Fruit fly (Drosophila melanogaster): ENCODE data around the gene CG17568.

The CG17568 gene

dm6 chr2L:19181153-19181892, at the start of gene CG17568 (continued):
- TF ChIP-seq Trl (optimal IDR thresholded peaks at IDR 0.05) (no peak), Trl (GFP tag; optimal IDR thresholded peaks at IDR 0.05) (no peak), BEAF-32 (GFP tag; optimal IDR thresholded peaks at IDR 0.05) (peak; percentile 2), CG6254 (GFP tag; optimal IDR thresholded peaks at IDR 0.05) (peak; percentile 81), trh (GFP tag; optimal IDR thresholded peaks at IDR 0.05) (no peak), CG5953 (GFP tag; IDR thresholded peaks at IDR 0.05) (no peak), CG30403 (GFP tag; optimal IDR thresholded peaks at IDR 0.05) (no peak), schlank (tag; optimal IDR thresholded peaks at IDR 0.05) (no peak), dysf (GFP tag; IDR thresholded peaks at IDR 0.05) (no peak), CG11085 (GFP tag; IDR thresholded peaks at IDR 0.05) (no peak), PHDP (tag; optimal IDR thresholded peaks at IDR 0.05) (no peak), bab2 (GFP tag; optimal IDR thresholded peaks at IDR 0.05) (peak; percentile 6), CG10462 (GFP tag; optimal IDR thresholded peaks at IDR 0.05) (no peak), Dad (GFP tag; optimal IDR thresholded peaks at IDR 0.05) (no peak), H15 (GFP tag; IDR thresholded peaks at IDR 0.05) (no peak), Blimp-1 (GFP tag; optimal IDR thresholded peaks at IDR 0.05) (no peak), CG10565 (GFP tag; optimal IDR thresholded peaks at IDR 0.05) (no peak), az2 (GFP tag; optimal IDR thresholded peaks at IDR 0.05) (peak; percentile 6), CG7987 (GFP tag; optimal IDR thresholded peaks at IDR 0.05) (no peak), Tbp (GFP tag; optimal IDR thresholded peaks at IDR 0.05) (no peak), NC2α (GFP tag; optimal IDR thresholded peaks at IDR 0.05) (no peak), gfzf (GFP tag; optimal IDR thresholded peaks at IDR 0.05) (peak; percentile 84), Dp (GFP tag; optimal IDR thresholded peaks at IDR 0.05) (peak; percentile 17), CG1529 (GFP tag; optimal IDR thresholded peaks at IDR 0.05) (no peak), jing (GFP tag; optimal IDR thresholded peaks at IDR 0.05) (no peak), gsb-n (tag; optimal IDR thresholded peaks at IDR 0.05) (no peak), CG4617 (GFP tag; optimal IDR thresholded peaks at IDR 0.05; ENCODE audit: borderline replicate concordance) (peak; percentile 50), CG17361 (GFP tag; IDR thresholded peaks at IDR 0.05) (0 out of 3 replicates have a peak, but pooled peaks have one; percentile 9), ttk (GFP tag; IDR thresholded peaks at IDR 0.05) (no peak), bbx (GFP tag; IDR thresholded peaks at IDR 0.05; ENCODE audit: partially characterized antibody) (no peak), eve (GFP tag; optimal IDR thresholded peaks at IDR 0.05) (no peak), nerfin-2 (GFP tag; IDR thresholded peaks at IDR 0.05; ENCODE audit: partially characterized antibody) (no peak), CG9437 (GFP tag; optimal IDR thresholded peaks at IDR 0.05) (no peak), crol (GFP tag; IDR thresholded peaks at IDR 0.05) (no peak), CG42726 (GFP tag; IDR thresholded peaks at IDR 0.05; ENCODE audit: partially characterized antibody) (no peak), Ssrp (tag; optimal IDR thresholded peaks at IDR 0.05) (no peak), YL-1 (GFP tag; optimal IDR thresholded peaks at IDR 0.05) (peak; percentile 42), Oaz (GFP tag; IDR thresholded peaks at IDR 0.05) (no peak), CG1603 (tag; optimal IDR thresholded peaks at IDR 0.05) (peak; percentile 67), dmrt99B (tag; optimal IDR thresholded peaks at IDR 0.05) (no peak), ase (GFP tag; IDR thresholded peaks at IDR 0.05) (no peak), wek (GFP tag; optimal IDR thresholded peaks at IDR 0.05) (no peak), Ptx1 (GFP tag; IDR thresholded peaks at IDR 0.05) (no peak), CG6272 (GFP tag; IDR thresholded peaks at IDR 0.05) (no peak), tup (GFP tag; optimal IDR thresholded peaks at IDR 0.05) (no peak), tll (GFP tag; optimal IDR thresholded peaks at IDR 0.05) (no peak), phol (tag; optimal IDR thresholded peaks at IDR 0.05) (no peak), TFAM (GFP tag; optimal IDR thresholded peaks at IDR 0.05) (no peak), Xbp1 (GFP tag; optimal IDR thresholded peaks at IDR 0.05) (peak; percentile 21), CG17385 (GFP tag; optimal IDR thresholded peaks at IDR 0.05) (no peak)
